ENCODE assay signal across 3 fruit fly cellular contexts in the genomic region with DNA sequence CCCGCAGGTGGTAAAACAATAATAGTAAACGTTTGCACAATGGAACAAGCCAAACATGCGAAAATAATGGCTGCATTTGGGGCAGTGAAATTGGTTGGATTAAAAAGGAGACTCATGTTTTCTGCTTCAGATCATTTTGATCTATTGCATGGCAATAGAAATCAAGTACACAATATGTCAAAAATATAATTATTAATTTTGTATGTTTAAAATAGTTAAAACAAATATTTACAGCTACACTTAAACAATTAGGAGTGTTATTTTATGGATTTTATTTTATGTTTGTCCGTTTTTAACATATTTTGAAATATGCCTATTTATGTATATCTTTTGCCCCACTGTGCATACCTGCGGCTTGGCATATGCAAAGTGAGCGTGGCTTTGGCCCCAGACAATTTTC.
A peak's percentile ranks its signal among the peaks of the same experiment; 100 is the strongest.
TF ChIP-seq lines count a peak whose summit lies in the region.

No protein-coding gene starts in this region.

- no peak for TF ChIP-seq CTCF in whole organism, embryonic (GFP tag; optimal IDR thresholded peaks at IDR 0.05; lab: Kevin White, UChicago)

TF ChIP-seq in whole organism, embryonic, 481 proteins besides CTCF, POLR2A, EP300 and RAD21:
- TF ChIP-seq CG17361 (GFP tag; IDR thresholded peaks at IDR 0.05; lab: Robert Waterston, UW) (0 out of 3 replicates have a peak, but pooled peaks have one; percentile 9), gem (tag; optimal IDR thresholded peaks at IDR 0.05; lab: Kevin White, UChicago) (peak; percentile 19), danr (GFP tag; IDR thresholded peaks at IDR 0.05; lab: Robert Waterston, UW) (no peak)

TF ChIP-seq in whole organism, prepupa, 60 proteins besides CTCF, POLR2A, EP300 and RAD21:
- TF ChIP-seq Blimp-1 (GFP tag; optimal IDR thresholded peaks at IDR 0.05; lab: Kevin White, UChicago): no peak
- peak; percentile 50 for TF ChIP-seq CG3032 (tag; optimal IDR thresholded peaks at IDR 0.05; lab: Kevin White, UChicago)
- TF ChIP-seq CG6808 (GFP tag; optimal IDR thresholded peaks at IDR 0.05; lab: Kevin White, UChicago): peak; percentile 36
- TF ChIP-seq CG4318 (GFP tag; optimal IDR thresholded peaks at IDR 0.05; lab: Kevin White, UChicago): peak; percentile 22
- no peak for TF ChIP-seq cyc (GFP tag; optimal IDR thresholded peaks at IDR 0.05; lab: Kevin White, UChicago)
- TF ChIP-seq pdm3 (GFP tag; optimal IDR thresholded peaks at IDR 0.05; lab: Kevin White, UChicago): peak; percentile 13
- TF ChIP-seq fd59A (GFP tag; optimal IDR thresholded peaks at IDR 0.05; lab: Kevin White, UChicago): peak; percentile 48
- peak; percentile 30 for TF ChIP-seq OdsH (GFP tag; optimal IDR thresholded peaks at IDR 0.05; lab: Kevin White, UChicago)
- TF ChIP-seq Ets96B (tag; optimal IDR thresholded peaks at IDR 0.05; lab: Kevin White, UChicago): peak; percentile 44
- peak; percentile 13 for TF ChIP-seq Hr4 (GFP tag; optimal IDR thresholded peaks at IDR 0.05; lab: Kevin White, UChicago)
- no peak for TF ChIP-seq CG11762 (GFP tag; optimal IDR thresholded peaks at IDR 0.05; lab: Kevin White, UChicago; ENCODE audit: insufficient read depth)
- peak; percentile 15 for TF ChIP-seq CG34406 (GFP tag; optimal IDR thresholded peaks at IDR 0.05; lab: Kevin White, UChicago)
- TF ChIP-seq salr (GFP tag; optimal IDR thresholded peaks at IDR 0.05; lab: Kevin White, UChicago): peak in 1 of 2 experiments; percentile 27
- no peak for TF ChIP-seq CG31627 (GFP tag; optimal IDR thresholded peaks at IDR 0.05; lab: Kevin White, UChicago)
- peak; percentile 8 for TF ChIP-seq achi (GFP tag; optimal IDR thresholded peaks at IDR 0.05; lab: Kevin White, UChicago)
- TF ChIP-seq Hr38 (GFP tag; optimal IDR thresholded peaks at IDR 0.05; lab: Kevin White, UChicago): no peak
- TF ChIP-seq dac (GFP tag; optimal IDR thresholded peaks at IDR 0.05; lab: Kevin White, UChicago): no peak
- peak; percentile 14 for TF ChIP-seq CG10669 (GFP tag; optimal IDR thresholded peaks at IDR 0.05; lab: Kevin White, UChicago)
- TF ChIP-seq ss (GFP tag; optimal IDR thresholded peaks at IDR 0.05; lab: Kevin White, UChicago): no peak
- peak; percentile 36 for TF ChIP-seq acj6 (GFP tag; optimal IDR thresholded peaks at IDR 0.05; lab: Kevin White, UChicago)
- peak; percentile 12 for TF ChIP-seq CG6276 (GFP tag; optimal IDR thresholded peaks at IDR 0.05; lab: Kevin White, UChicago)
- peak; percentile 12 for TF ChIP-seq Eip75B (GFP tag; optimal IDR thresholded peaks at IDR 0.05; lab: Kevin White, UChicago)
- peak; percentile 5 for TF ChIP-seq esn (GFP tag; optimal IDR thresholded peaks at IDR 0.05; lab: Kevin White, UChicago)
- no peak for TF ChIP-seq Gug (GFP tag; IDR thresholded peaks at IDR 0.05; lab: Robert Waterston, UW)
- peak; percentile 43 for TF ChIP-seq svp (GFP tag; lab: Kevin White, UChicago)
- TF ChIP-seq CG32006 (GFP tag; optimal IDR thresholded peaks at IDR 0.05; lab: Kevin White, UChicago): peak; percentile 61
- TF ChIP-seq CG9139 (GFP tag; optimal IDR thresholded peaks at IDR 0.05; lab: Kevin White, UChicago): no peak
- TF ChIP-seq CG3919 (GFP tag; optimal IDR thresholded peaks at IDR 0.05; lab: Kevin White, UChicago): peak; percentile 21
- peak; percentile 52 for TF ChIP-seq CG10631 (GFP tag; optimal IDR thresholded peaks at IDR 0.05; lab: Kevin White, UChicago)
- no peak for TF ChIP-seq vri (GFP tag; optimal IDR thresholded peaks at IDR 0.05; lab: Kevin White, UChicago)
- no peak for TF ChIP-seq CG1621 (tag; optimal IDR thresholded peaks at IDR 0.05; lab: Kevin White, UChicago)
- peak; percentile 75 for TF ChIP-seq Eip78C (GFP tag; lab: Kevin White, UChicago)
- TF ChIP-seq spab (GFP tag; optimal IDR thresholded peaks at IDR 0.05; lab: Kevin White, UChicago): peak; percentile 12
- TF ChIP-seq CG8119 (GFP tag; IDR thresholded peaks at IDR 0.05; lab: Robert Waterston, UW): peak; percentile 44; the same call in 2 of the 3 replicates
- no peak for TF ChIP-seq Ets21C (GFP tag; optimal IDR thresholded peaks at IDR 0.05; lab: Kevin White, UChicago)

TF ChIP-seq in whole organism, pupa, 21 proteins besides CTCF, POLR2A, EP300 and RAD21:
- TF ChIP-seq CG17806 (tag; optimal IDR thresholded peaks at IDR 0.05; lab: Kevin White, UChicago) (peak; percentile 44), CG8159 (tag; optimal IDR thresholded peaks at IDR 0.05; lab: Kevin White, UChicago) (peak; percentile 52), CG32121 (GFP tag; IDR thresholded peaks at IDR 0.05; lab: Robert Waterston, UW) (no peak), CG10348 (GFP tag; IDR thresholded peaks at IDR 0.05; lab: Robert Waterston, UW) (no peak), Pif1A (GFP tag; optimal IDR thresholded peaks at IDR 0.05; lab: Kevin White, UChicago) (peak; percentile 28), CG14655 (GFP tag; optimal IDR thresholded peaks at IDR 0.05; lab: Kevin White, UChicago) (peak; percentile 31), CG9948 (tag; optimal IDR thresholded peaks at IDR 0.05; lab: Kevin White, UChicago) (peak; percentile 50), CG15710 (tag; optimal IDR thresholded peaks at IDR 0.05; lab: Kevin White, UChicago) (peak; percentile 31), CG34367 (tag; optimal IDR thresholded peaks at IDR 0.05; lab: Kevin White, UChicago) (peak; percentile 27), Snoo (tag; optimal IDR thresholded peaks at IDR 0.05; lab: Kevin White, UChicago) (no peak), CG8301 (tag; optimal IDR thresholded peaks at IDR 0.05; lab: Kevin White, UChicago) (peak; percentile 40)
